Fruit fly (Drosophila melanogaster): ENCODE results near the gene CG7365.

CG7365 gene

dm6 chr3L:20103777-20104542, 23.2 kb downstream of the CG7365 start, which contains the start of gene CG14186:
Gene CG14186, minus strand, starts transcription at chr3L:20103827.
- TF ChIP-seq Dll (optimal IDR thresholded peaks at IDR 0.05) = no peak
- no peak for TF ChIP-seq EcR (GFP tag; optimal IDR thresholded peaks at IDR 0.05)
- no peak for TF ChIP-seq psq (optimal IDR thresholded peaks at IDR 0.05)
- no peak for TF ChIP-seq pan (optimal IDR thresholded peaks at IDR 0.05)
- TF ChIP-seq CG8478 (optimal IDR thresholded peaks at IDR 0.05) = no peak
- TF ChIP-seq usp (GFP tag; optimal IDR thresholded peaks at IDR 0.05) = no peak

dm6 chr3L:20097312-20097711, 29.9 kb downstream of the CG7365 start:
- no peak for TF ChIP-seq usp (GFP tag; optimal IDR thresholded peaks at IDR 0.05)
- TF ChIP-seq psq (optimal IDR thresholded peaks at IDR 0.05) = no peak
- TF ChIP-seq CG8478 (optimal IDR thresholded peaks at IDR 0.05) = no peak
- TF ChIP-seq pan (optimal IDR thresholded peaks at IDR 0.05) = no peak
- no peak for TF ChIP-seq EcR (GFP tag; optimal IDR thresholded peaks at IDR 0.05)
- TF ChIP-seq Dll (optimal IDR thresholded peaks at IDR 0.05) = no peak

- TF ChIP-seq psq (optimal IDR thresholded peaks at IDR 0.05) = no peak
- no peak for TF ChIP-seq EcR (GFP tag; optimal IDR thresholded peaks at IDR 0.05)
- no peak for TF ChIP-seq CG8478 (optimal IDR thresholded peaks at IDR 0.05)
- no peak for TF ChIP-seq usp (GFP tag; optimal IDR thresholded peaks at IDR 0.05)
- TF ChIP-seq pan (optimal IDR thresholded peaks at IDR 0.05) = no peak
These were observed 38.3 kb downstream of the CG7365 start, which contains the start of gene sNPF-R for dm6 chr3L:20088755-20089334. Gene sNPF-R, minus strand, starts transcription at chr3L:20089007.

dm6 chr3L:20085035-20085434, 42.1 kb downstream of the CG7365 start:
- TF ChIP-seq usp (GFP tag; optimal IDR thresholded peaks at IDR 0.05) (no peak), psq (optimal IDR thresholded peaks at IDR 0.05) (no peak), Dll (optimal IDR thresholded peaks at IDR 0.05) (no peak), CG8478 (optimal IDR thresholded peaks at IDR 0.05) (no peak), EcR (GFP tag; optimal IDR thresholded peaks at IDR 0.05) (no peak), pan (optimal IDR thresholded peaks at IDR 0.05) (no peak)

Measured in whole organism.